Worm (Caenorhabditis elegans) whole organism, early embryonic: ENCODE data around the gene Y56A3A.16.
A peak's percentile ranks its signal among the peaks of the same experiment; 100 is the strongest.

Experiments used
- B0310.2 ChIP-seq: sonication (generic microtip); optimal IDR thresholded peaks from 2 replicates; lab custom pipeline; 2016; ENCODE audit warnings: mild to moderate bottlenecking, missing genetic modification characterization, missing compliant biosample characterization
- F13C5.2 ChIP-seq: sonication (generic microtip); optimal IDR thresholded peaks from 2 replicates; lab custom pipeline; 2017; ENCODE audit warnings: mild to moderate bottlenecking, missing genetic modification characterization, inconsistent platforms, missing compliant biosample characterization
- aly-1 ChIP-seq: sonication (generic microtip); optimal IDR thresholded peaks from 2 replicates; lab custom pipeline; 2016; ENCODE audit warnings: missing genetic modification characterization, missing compliant biosample characterization
- ama-1 ChIP-seq: fragments of 150-350 bp; optimal IDR thresholded peaks from 2 replicates; lab custom pipeline; 2014
- ceh-13 ChIP-seq: fragments of 200-800 bp; sonication (Bioruptor generic); optimal IDR thresholded peaks from 2 replicates; lab custom pipeline; 2018; ENCODE audit warnings: mild to moderate bottlenecking, missing genetic modification characterization, missing compliant biosample characterization
- ceh-36 ChIP-seq: sonication (generic microtip); optimal IDR thresholded peaks from 2 replicates; lab custom pipeline; 2016; ENCODE audit warnings: missing genetic modification characterization, inconsistent platforms, missing compliant biosample characterization
- ets-7 ChIP-seq: sonication (generic microtip); optimal IDR thresholded peaks from 2 replicates; lab custom pipeline; 2016; ENCODE audit warnings: missing genotype, missing genetic modification characterization, missing compliant biosample characterization
- flt-1 ChIP-seq: fragments of 200-800 bp; sonication (Bioruptor generic); IDR thresholded peaks from 2 replicates; pipeline ENCODE4 v1.3.6; 2022; ENCODE audit warnings: missing genetic modification characterization, missing compliant biosample characterization
- hmbx-1 ChIP-seq: sonication (generic microtip); optimal IDR thresholded peaks from 2 replicates; lab custom pipeline; 2016; ENCODE audit warnings: mild to moderate bottlenecking, missing genetic modification characterization, missing compliant biosample characterization
- hmg-4 ChIP-seq: fragments of 200-800 bp; sonication (Bioruptor generic); optimal IDR thresholded peaks from 2 replicates; lab custom pipeline; 2018; ENCODE audit warnings: mild to moderate bottlenecking, missing genetic modification characterization, missing compliant biosample characterization
- hnd-1 ChIP-seq: sonication (generic microtip); optimal IDR thresholded peaks from 2 replicates; lab custom pipeline; 2016; ENCODE audit warnings: missing genetic modification characterization, missing compliant biosample characterization
- pes-1 ChIP-seq: fragments of 200-800 bp; sonication (Bioruptor generic); IDR thresholded peaks from 2 replicates; pipeline ENCODE4 v1.3.6; 2022; ENCODE audit warnings: missing genetic modification reagents, missing genetic modification characterization, missing compliant biosample characterization
- scrt-1 ChIP-seq: fragments of 200-800 bp; sonication (Bioruptor generic); IDR thresholded peaks from 2 replicates; pipeline ENCODE4 v1.3.6; 2022; ENCODE audit warnings: missing genetic modification characterization, missing compliant biosample characterization
- sea-1 ChIP-seq: fragments of 200-800 bp; sonication (Bioruptor generic); conservative IDR thresholded peaks from 2 replicates; pipeline ENCODE4 v1.3.6; 2022; ENCODE audit warnings: missing genetic modification characterization, missing compliant biosample characterization
- tbx-11 ChIP-seq: fragments of 200-800 bp; sonication (Bioruptor generic); IDR thresholded peaks from 2 replicates; pipeline ENCODE4 v1.3.6; 2022; ENCODE audit warnings: missing genetic modification characterization, missing compliant biosample characterization
- tbx-37 ChIP-seq: fragments of 200-800 bp; sonication (Bioruptor generic); conservative IDR thresholded peaks from 2 replicates; pipeline ENCODE4 v1.3.6; 2022; ENCODE audit warnings: missing genetic modification reagents, missing genetic modification characterization, missing compliant biosample characterization
- tra-4 ChIP-seq: sonication (generic microtip); optimal IDR thresholded peaks from 2 replicates; lab custom pipeline; 2017; ENCODE audit warnings: missing genetic modification characterization, missing compliant biosample characterization

The Y56A3A.16 gene

DNA sequence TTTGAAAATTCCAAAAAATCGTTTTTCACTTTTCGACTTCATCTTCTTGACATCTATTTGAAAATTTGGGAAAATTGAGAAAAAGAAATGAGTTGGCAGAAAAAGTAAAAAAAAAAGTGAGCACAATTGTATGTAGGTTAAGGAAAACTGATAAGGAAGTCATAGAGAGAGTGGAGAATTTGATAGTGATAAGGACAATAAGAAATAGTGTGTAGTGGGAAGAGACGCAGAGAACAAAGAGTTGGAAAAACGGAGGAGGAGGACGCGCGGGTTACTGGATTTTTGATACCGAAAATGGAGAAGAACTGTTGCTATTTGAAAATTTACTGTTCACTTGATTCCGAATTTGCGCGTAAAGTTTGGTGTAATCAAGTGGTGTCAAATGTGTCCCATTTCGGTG lies 35.4 kb downstream of the Y56A3A.16 start, which contains the start of gene Y56A3A.6:
TSS of gene Y56A3A.6 (minus strand) at position 53 of the 400 bp plus-strand sequence.
- no peak for TF ChIP-seq ceh-36
- TF ChIP-seq hnd-1 (tag; lab: Kevin White, UChicago) = no peak
- TF ChIP-seq ceh-13 (GFP tag; lab: Kevin White, UChicago) = no peak
- no peak for TF ChIP-seq sea-1
- no peak for TF ChIP-seq B0310.2

DNA sequence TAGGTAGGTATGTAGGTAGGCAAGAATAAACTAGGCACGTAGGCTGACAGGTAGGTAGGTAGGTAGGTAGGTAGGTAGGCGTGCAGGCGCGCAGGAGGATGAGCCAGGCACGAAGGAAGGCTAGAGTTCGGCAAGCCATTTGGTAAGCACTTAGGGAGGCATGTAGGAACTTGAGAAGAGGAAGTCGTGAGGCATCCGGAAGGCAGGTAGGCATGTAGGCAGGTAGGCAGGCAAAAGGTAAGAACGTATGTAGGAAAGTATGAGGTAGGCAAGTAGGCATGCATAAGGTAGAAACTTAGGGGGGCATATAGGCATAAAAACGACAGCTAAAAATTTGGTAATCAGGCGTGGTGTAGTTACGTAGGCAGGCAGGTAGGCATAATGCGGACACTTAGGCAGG lies 38.0 kb downstream of the Y56A3A.16 start:
- TF ChIP-seq hnd-1 (tag; lab: Kevin White, UChicago) (no peak), ets-7 (tag; lab: Kevin White, UChicago) (no peak), F13C5.2 (tag; lab: Kevin White, UChicago) (no peak), ama-1 (lab: Kevin White, UChicago) (no peak), scrt-1 (GFP tag; lab: Robert Waterston, UW) (no peak), aly-1 (tag; lab: Kevin White, UChicago) (no peak), sea-1 (no peak), ceh-36 (no peak)

DNA sequence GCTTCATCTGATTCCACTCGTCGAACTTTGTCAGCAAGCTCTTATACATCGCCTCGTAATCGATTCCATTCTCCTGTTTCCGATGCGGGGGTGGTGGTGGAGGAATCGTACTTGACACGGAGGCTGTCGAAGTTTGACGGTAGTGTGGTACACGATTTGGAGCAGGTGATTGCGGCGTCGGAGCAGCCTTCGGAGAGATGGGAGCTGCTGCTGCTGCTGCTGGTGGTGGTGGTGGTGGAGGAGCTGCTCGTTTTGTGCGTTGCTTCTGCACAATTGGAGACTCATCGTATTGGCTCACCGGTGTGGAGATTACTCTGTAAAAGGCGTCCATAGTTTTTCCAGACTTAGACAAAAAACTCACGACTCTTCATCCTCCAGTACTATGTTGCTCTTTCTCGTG lies 39.9 kb downstream of the Y56A3A.16 start:
- TF ChIP-seq B0310.2 (no peak), tbx-11 (GFP tag; lab: Robert Waterston, UW) (no peak), ama-1 (lab: Kevin White, UChicago) (no peak), ceh-13 (GFP tag; lab: Kevin White, UChicago) (no peak), ceh-36 (no peak), sea-1 (no peak), pes-1 (GFP tag; lab: Robert Waterston, UW) (no peak), ets-7 (tag; lab: Kevin White, UChicago) (no peak), scrt-1 (GFP tag; lab: Robert Waterston, UW) (no peak), tra-4 (tag; lab: Kevin White, UChicago) (no peak), aly-1 (tag; lab: Kevin White, UChicago) (no peak), hmbx-1 (no peak), hnd-1 (tag; lab: Kevin White, UChicago) (no peak)

DNA sequence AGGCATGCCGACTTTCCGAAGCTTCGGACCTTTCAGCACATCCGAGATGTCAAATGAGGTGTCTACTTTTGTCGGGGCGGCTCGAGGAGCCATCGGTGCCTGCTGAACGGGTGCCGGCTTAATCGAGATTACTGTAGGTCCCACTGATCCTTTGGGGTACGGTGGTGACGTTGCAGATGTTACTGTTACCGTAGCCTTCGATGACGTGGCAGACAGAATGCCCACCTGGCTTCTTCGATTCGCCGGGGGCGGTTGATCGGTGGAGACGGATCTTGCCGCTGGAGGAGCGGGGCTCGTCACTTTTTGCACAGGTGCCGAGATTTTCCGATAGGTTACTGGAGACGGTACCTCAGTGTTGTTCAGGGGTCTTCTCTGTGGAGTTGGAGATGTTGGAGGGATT lies 42.5 kb downstream of the Y56A3A.16 start:
- no peak for TF ChIP-seq ets-7 (tag; lab: Kevin White, UChicago)

DNA sequence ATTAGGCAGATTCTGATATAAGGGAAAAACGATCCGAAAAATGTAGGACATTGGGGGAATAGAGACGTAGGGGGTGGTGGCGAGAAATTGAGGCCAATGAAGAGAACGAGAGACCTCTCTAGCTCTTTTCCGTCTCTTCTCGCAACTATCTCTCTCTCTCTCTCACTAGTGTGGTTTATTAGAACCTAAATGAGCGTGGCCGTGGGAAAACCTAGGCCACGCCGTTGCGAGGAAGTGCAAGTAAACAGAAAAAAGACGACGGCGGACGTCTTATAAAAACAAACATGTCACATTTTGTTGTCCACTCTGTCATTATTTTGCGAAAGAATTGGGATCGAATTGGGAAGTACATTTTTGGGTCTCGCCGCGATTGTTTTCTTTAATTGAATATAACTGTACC lies 44.1 kb downstream of the Y56A3A.16 start:
- TF ChIP-seq sea-1 (no peak), tbx-37 (GFP tag; lab: Robert Waterston, UW) (peak; percentile 51), hnd-1 (tag; lab: Kevin White, UChicago) (no peak), ama-1 (lab: Kevin White, UChicago) (no peak), pes-1 (GFP tag; lab: Robert Waterston, UW) (peak; percentile 43; the same call in 1 of the 2 replicates), scrt-1 (GFP tag; lab: Robert Waterston, UW) (no peak), aly-1 (tag; lab: Kevin White, UChicago) (no peak), flt-1 (GFP tag; lab: Robert Waterston, UW) (no peak), hmg-4 (GFP tag; lab: Kevin White, UChicago) (peak; percentile 72), ceh-36 (no peak), hmbx-1 (no peak), tbx-11 (GFP tag; lab: Robert Waterston, UW) (no peak), F13C5.2 (tag; lab: Kevin White, UChicago) (peak; percentile 55), tra-4 (tag; lab: Kevin White, UChicago) (no peak), ceh-13 (GFP tag; lab: Kevin White, UChicago) (no peak), ets-7 (tag; lab: Kevin White, UChicago) (no peak), B0310.2 (no peak)

DNA sequence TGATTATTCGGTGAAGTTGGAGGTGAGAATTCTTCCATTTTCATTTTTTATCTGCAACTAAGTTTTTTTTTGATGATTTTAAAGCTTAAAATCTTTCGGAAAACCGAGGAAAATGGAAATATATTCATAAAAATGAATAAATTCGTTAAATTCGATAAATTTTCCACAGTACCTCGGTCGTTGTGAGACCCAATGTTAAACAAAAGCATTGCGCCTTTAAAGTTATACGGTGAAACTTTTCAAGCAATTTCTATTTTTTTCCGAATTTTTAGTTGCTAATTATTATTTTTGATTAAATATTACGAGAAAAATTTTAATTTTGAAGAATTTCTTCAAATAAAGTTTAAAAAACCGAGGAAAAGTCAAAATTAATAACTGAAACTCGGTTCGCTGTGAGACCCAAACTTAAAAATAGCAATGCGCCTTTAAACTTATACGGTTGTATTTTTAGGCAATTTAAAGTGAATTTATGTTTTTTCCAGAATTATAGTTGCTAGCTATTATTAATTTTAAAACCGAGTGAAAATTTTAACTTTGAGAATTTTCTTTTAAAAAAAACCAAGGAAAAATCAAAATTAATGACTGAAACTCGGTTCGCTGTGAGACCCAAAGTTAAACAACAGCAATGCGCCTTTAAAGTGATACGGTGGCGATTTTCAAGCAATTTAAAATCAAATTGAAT lies 44.7 kb downstream of the Y56A3A.16 start, which contains the start of gene taf-12:
TSS of gene taf-12 (minus strand) at position 51 of the 682 bp plus-strand sequence.
- TF ChIP-seq ets-7 (tag; lab: Kevin White, UChicago) (no peak), ceh-36 (no peak), tbx-37 (GFP tag; lab: Robert Waterston, UW) (no peak), hmbx-1 (no peak)

DNA sequence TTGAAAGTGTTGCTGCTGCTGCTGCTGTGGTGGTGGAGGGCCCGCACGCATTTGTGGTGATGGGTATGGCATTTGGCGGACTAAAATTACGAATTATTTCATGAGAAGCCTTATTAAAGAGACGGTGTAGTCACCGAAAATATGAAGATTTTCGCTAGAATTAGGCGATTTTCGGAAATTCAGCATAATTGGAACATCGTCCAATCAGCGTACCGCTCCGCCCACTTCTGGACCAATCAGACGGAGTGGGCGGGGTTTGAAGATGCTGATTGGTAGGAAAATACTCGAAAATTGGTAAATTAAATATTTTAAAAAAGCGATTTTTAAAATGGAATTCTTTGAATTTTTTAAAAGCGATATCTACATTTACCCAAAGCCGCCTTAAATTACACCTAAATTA lies 48.0 kb downstream of the Y56A3A.16 start:
- TF ChIP-seq aly-1 (tag; lab: Kevin White, UChicago) (no peak), sea-1 (no peak), flt-1 (GFP tag; lab: Robert Waterston, UW) (no peak), tbx-37 (GFP tag; lab: Robert Waterston, UW) (no peak), pes-1 (GFP tag; lab: Robert Waterston, UW) (no peak), ceh-36 (no peak), ceh-13 (GFP tag; lab: Kevin White, UChicago) (no peak), F13C5.2 (tag; lab: Kevin White, UChicago) (no peak), ets-7 (tag; lab: Kevin White, UChicago) (no peak), hmbx-1 (no peak), tbx-11 (GFP tag; lab: Robert Waterston, UW) (no peak), scrt-1 (GFP tag; lab: Robert Waterston, UW) (no peak), hnd-1 (tag; lab: Kevin White, UChicago) (no peak), hmg-4 (GFP tag; lab: Kevin White, UChicago) (no peak), B0310.2 (no peak), tra-4 (tag; lab: Kevin White, UChicago) (no peak), ama-1 (lab: Kevin White, UChicago) (no peak)

DNA sequence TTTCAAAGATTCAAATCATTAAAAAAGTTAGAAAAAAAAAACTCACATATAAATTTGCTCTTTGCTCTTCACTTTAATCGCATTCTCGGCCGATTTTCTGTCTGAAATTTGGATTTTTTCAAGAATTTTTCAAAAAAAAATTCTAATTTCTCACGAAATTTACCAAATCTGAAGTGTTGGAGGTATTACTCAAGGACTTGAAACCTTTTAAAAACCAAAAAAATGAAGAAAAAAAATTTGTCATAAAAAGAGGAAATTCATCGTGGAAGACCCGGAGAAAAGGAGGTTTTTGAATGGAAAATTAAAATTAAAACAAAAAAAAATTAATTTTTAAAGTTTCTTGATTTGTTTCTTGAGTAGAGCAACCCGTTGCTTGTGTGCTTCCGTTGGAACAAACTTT lies 52.0 kb downstream of the Y56A3A.16 start, which contains the start of gene Y56A3A.2:
TSS of gene Y56A3A.2 (minus strand) at position 101 of the 400 bp plus-strand sequence.
- no peak for TF ChIP-seq tra-4 (tag; lab: Kevin White, UChicago)
- no peak for TF ChIP-seq hnd-1 (tag; lab: Kevin White, UChicago)
- TF ChIP-seq ets-7 (tag; lab: Kevin White, UChicago) = no peak
- TF ChIP-seq hmbx-1 = no peak
- TF ChIP-seq hmg-4 (GFP tag; lab: Kevin White, UChicago) = no peak
- TF ChIP-seq flt-1 (GFP tag; lab: Robert Waterston, UW) = no peak
- no peak for TF ChIP-seq ama-1 (lab: Kevin White, UChicago)
- no peak for TF ChIP-seq B0310.2
- TF ChIP-seq ceh-13 (GFP tag; lab: Kevin White, UChicago) = no peak
- no peak for TF ChIP-seq ceh-36
- no peak for TF ChIP-seq tbx-11 (GFP tag; lab: Robert Waterston, UW)
- TF ChIP-seq tbx-37 (GFP tag; lab: Robert Waterston, UW) = no peak
